Worm (Caenorhabditis elegans) whole organism, L4/young adult: ENCODE results near the gene nhr-44.

Experiments used
- W03F9.2 ChIP-seq: fragments of 150-350 bp; optimal IDR thresholded peaks from 2 replicates; lab custom pipeline; 2014; ENCODE audit warnings: missing biosample characterization, missing genetic modification characterization
- him-1 ChIP-seq: sonication (generic microtip); optimal IDR thresholded peaks from 2 replicates; lab custom pipeline; 2016; ENCODE audit warnings: missing genotype, missing genetic modification reagents, missing genetic modification characterization, missing compliant biosample characterization

ce11 chrV:8947499-8947898 is 16.4 kb downstream of the nhr-44 start, which contains the start of gene gck-1:
- TF ChIP-seq W03F9.2 (no peak), him-1 (tag; lab: Kevin White, UChicago) (no peak)
